Worm (Caenorhabditis elegans): ENCODE data around the gene shl-1.

shl-1 gene

DNA sequence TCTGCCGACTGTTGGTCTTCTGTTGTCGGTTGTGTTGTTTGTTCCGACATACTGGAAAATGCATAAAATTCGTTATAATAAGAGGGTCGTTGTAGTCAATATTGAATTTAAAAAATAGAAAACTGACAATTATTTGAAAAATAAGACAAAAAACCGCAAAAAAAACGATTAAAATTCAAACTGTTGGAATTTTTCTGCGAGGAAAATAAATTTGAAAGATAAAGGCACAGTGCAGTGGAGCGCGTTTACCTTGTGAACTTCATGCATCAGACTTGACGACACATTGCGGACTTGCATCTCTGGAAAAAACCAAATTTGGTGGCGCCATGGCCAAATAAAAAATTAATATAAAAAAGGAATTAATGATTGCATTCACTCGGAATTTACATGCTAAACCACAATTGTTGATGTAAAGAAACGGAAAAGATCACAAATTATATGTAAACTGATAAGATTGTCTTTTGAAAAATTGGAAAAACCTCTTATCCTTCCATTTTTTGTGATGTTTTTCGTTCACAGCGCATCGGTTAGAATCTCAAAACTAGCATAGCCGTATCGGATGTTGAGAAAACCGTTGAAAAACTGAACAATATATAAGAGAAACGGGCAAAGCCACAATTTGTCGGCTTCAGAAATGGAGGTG is 7.3 kb downstream of the shl-1 start, which contains the start of the genes hrpf-2 and bli-6 (continued):
- TF ChIP-seq B0019.2 (GFP tag; conservative IDR thresholded peaks at IDR 0.05) (no peak), F57C9.4 (tag; optimal IDR thresholded peaks at IDR 0.05) (no peak), nhr-90 (tag; optimal IDR thresholded peaks at IDR 0.05) (no peak), ztf-18 (tag; optimal IDR thresholded peaks at IDR 0.05) (peak; percentile 3), C06A6.2 (GFP tag; conservative IDR thresholded peaks at IDR 0.05) (no peak; the same call in 1 of the 2 replicates), nfya-1 (tag; optimal IDR thresholded peaks at IDR 0.05; ENCODE audit: borderline replicate concordance, insufficient read depth) (no peak), lir-1 (GFP tag; conservative IDR thresholded peaks at IDR 0.05) (0 out of 2 replicates have a peak, but pooled peaks have one; percentile 6), xnd-1 (tag; optimal IDR thresholded peaks at IDR 0.05) (no peak), rcor-1 (GFP tag; IDR thresholded peaks at IDR 0.05) (no peak), F55B11.4 (tag; optimal IDR thresholded peaks at IDR 0.05; ENCODE audit: borderline replicate concordance, insufficient read depth) (no peak), ceh-58 (GFP tag; IDR thresholded peaks at IDR 0.05) (no peak), let-526 (GFP tag; IDR thresholded peaks at IDR 0.05) (no peak), F49E8.2 (tag; optimal IDR thresholded peaks at IDR 0.05; ENCODE audit: insufficient read depth) (no peak), madf-10 (tag; optimal IDR thresholded peaks at IDR 0.05) (no peak), ztf-25 (GFP tag; IDR thresholded peaks at IDR 0.05) (no peak), hlh-12 (tag; optimal IDR thresholded peaks at IDR 0.05) (no peak), lin-40 (tag; optimal IDR thresholded peaks at IDR 0.05) (peak; percentile 61), Y53F4B.3 (GFP tag; IDR thresholded peaks at IDR 0.05) (no peak), ama-1 (optimal IDR thresholded peaks at IDR 0.05) (no peak), ama-1 (GFP tag; optimal IDR thresholded peaks at IDR 0.05) (no peak), lin-35 (GFP tag; optimal IDR thresholded peaks at IDR 0.05) (peak in 1 of 3 experiments; percentile 65), Y95B8A.8 (GFP tag; IDR thresholded peaks at IDR 0.05) (no peak), sea-2 (GFP tag; IDR thresholded peaks at IDR 0.05) (no peak), egrh-3 (GFP tag; IDR thresholded peaks at IDR 0.05) (no peak), B0336.3 (GFP tag; IDR thresholded peaks at IDR 0.05) (no peak), egl-18 (GFP tag; IDR thresholded peaks at IDR 0.05) (no peak)

DNA sequence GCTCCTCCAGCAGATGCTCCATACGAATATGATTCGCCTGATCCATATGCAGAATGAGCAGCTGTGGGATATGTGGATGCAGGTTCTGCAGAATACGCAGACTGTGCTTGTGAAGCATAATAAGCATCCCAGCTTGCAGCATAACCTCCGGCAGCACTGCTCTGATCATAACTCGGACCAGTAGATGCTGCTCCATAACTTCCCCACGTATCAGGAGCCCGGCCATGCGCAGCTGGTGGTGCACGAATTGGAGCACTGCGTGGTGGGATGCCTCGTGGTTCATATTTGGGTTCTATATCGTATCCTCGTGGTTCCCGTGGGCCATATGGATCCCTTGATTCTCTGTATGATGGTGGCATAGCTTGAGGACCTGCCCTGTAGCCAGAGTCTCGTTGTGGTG is 10.1 kb downstream of the shl-1 start:
- TF ChIP-seq lin-26 (GFP tag; IDR thresholded peaks at IDR 0.05) (no peak), ztf-22 (GFP tag; optimal IDR thresholded peaks at IDR 0.05) (no peak), Y79H2A.3 (GFP tag; conservative IDR thresholded peaks at IDR 0.05) (no peak), zfh-2 (GFP tag; conservative IDR thresholded peaks at IDR 0.05) (peak; percentile 64), ztf-3 (GFP tag; optimal IDR thresholded peaks at IDR 0.05) (no peak), egl-18 (GFP tag; IDR thresholded peaks at IDR 0.05) (no peak), F37B4.10 (GFP tag; IDR thresholded peaks at IDR 0.05) (0 out of 2 replicates have a peak, but pooled peaks have one; percentile 67), ceh-58 (GFP tag; IDR thresholded peaks at IDR 0.05) (no peak), bed-1 (GFP tag; IDR thresholded peaks at IDR 0.05) (no peak)

DNA sequence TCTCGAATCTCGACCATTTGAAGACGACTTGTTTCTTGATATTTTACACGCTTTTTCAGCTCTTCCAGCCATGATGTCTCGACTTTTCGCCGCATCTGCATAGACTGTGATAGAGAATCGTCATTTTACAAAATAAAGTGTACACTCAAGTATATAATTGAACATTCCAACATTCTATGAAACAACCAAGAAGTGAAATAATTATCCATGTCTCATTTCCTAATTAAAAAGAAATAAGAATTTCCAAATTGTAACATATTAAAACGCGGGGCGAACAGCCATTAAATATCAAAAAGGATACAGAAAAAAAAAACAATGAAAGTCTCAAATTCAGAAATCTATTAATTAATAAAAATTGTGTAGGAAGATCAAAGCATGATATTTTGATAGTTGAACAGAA is 10.9 kb downstream of the shl-1 start, which contains the start of gene smg-3:
smg-3 (minus strand) TSS at position 101 of the 400 bp plus-strand sequence.
- TF ChIP-seq B0261.1 (tag; optimal IDR thresholded peaks at IDR 0.05), result no peak
- 0 out of 2 replicates have a peak, but pooled peaks have one; percentile 6 for TF ChIP-seq hsf-1 (GFP tag; IDR thresholded peaks at IDR 0.05)
- no peak for TF ChIP-seq K12H6.12 (tag; optimal IDR thresholded peaks at IDR 0.05)
- peak; percentile 31; the same call in 1 of the 2 replicates for TF ChIP-seq pbrm-1 (GFP tag; IDR thresholded peaks at IDR 0.05)
- no peak for TF ChIP-seq ama-1 (optimal IDR thresholded peaks at IDR 0.05)
- TF ChIP-seq ama-1 (GFP tag; optimal IDR thresholded peaks at IDR 0.05), result peak in 1 of 2 experiments; percentile 48
- TF ChIP-seq tlf-1 (GFP tag; optimal IDR thresholded peaks at IDR 0.05), result no peak
- TF ChIP-seq unc-62 (GFP tag; optimal IDR thresholded peaks at IDR 0.05), result no peak
- no peak for TF ChIP-seq lir-1 (GFP tag; conservative IDR thresholded peaks at IDR 0.05)
- TF ChIP-seq ekl-4 (GFP tag; IDR thresholded peaks at IDR 0.05), result no peak
- no peak for TF ChIP-seq hmg-1.2 (GFP tag; IDR thresholded peaks at IDR 0.05)
- TF ChIP-seq snpc-4 (GFP tag; optimal IDR thresholded peaks at IDR 0.05), result no peak
- peak in 1 of 4 experiments; percentile 65 for TF ChIP-seq snpc-4 (tag; optimal IDR thresholded peaks at IDR 0.05)
- TF ChIP-seq snpc-3.4 (tag; optimal IDR thresholded peaks at IDR 0.05), result peak; percentile 15
- TF ChIP-seq F10E7.11 (tag; optimal IDR thresholded peaks at IDR 0.05), result no peak

All from whole organism, young adult.